Worm (Caenorhabditis elegans) whole organism, late embryonic: ENCODE measurements around the gene F14B8.5.
"Not testable (repeated sequence)": the region's sequence is repeated elsewhere in the genome, so short reads cannot be mapped to it uniquely, and the experiment has no call there.

Experiments
- C38D4.7 ChIP-seq: fragments of 200-800 bp; sonication (Bioruptor generic); optimal IDR thresholded peaks from 2 replicates; lab custom pipeline; 2018; ENCODE audit warnings: mild to moderate bottlenecking, missing genetic modification characterization, moderate library complexity, missing compliant biosample characterization
- K09A11.1 ChIP-seq: sonication (generic microtip); optimal IDR thresholded peaks from 2 replicates; lab custom pipeline; 2017; ENCODE audit warnings: antibody characterized with exemption, mild to moderate bottlenecking, missing genetic modification characterization, missing compliant biosample characterization; ENCODE audit not compliant: insufficient read depth
- T23F11.4 ChIP-seq: fragments of 200-800 bp; sonication (Bioruptor generic); optimal IDR thresholded peaks from 2 replicates; lab custom pipeline; 2018; ENCODE audit warnings: mild to moderate bottlenecking, missing genetic modification characterization, missing compliant biosample characterization
- Y22D7AL.16 ChIP-seq: sonication (generic microtip); optimal IDR thresholded peaks from 2 replicates; lab custom pipeline; 2016; ENCODE audit warnings: missing genetic modification characterization, missing compliant biosample characterization
- ahr-1 ChIP-seq: sonication (generic microtip); optimal IDR thresholded peaks from 2 replicates; lab custom pipeline; 2016; ENCODE audit warnings: missing genetic modification characterization, missing compliant biosample characterization
- ama-1 ChIP-seq: fragments of 150-350 bp; optimal IDR thresholded peaks from 2 replicates; lab custom pipeline; 2014
- ceh-24 ChIP-seq: sonication (generic microtip); optimal IDR thresholded peaks from 2 replicates; lab custom pipeline; 2016; ENCODE audit warnings: mild to moderate bottlenecking, missing genetic modification characterization, missing compliant biosample characterization
- ceh-30 ChIP-seq: fragments of 150-350 bp; optimal IDR thresholded peaks from 2 replicates; lab custom pipeline; 2014; ENCODE audit warnings: missing biosample characterization, missing genetic modification characterization
- ceh-31 ChIP-seq: sonication (generic microtip); optimal IDR thresholded peaks from 2 replicates; lab custom pipeline; 2016; ENCODE audit warnings: missing genetic modification characterization, missing compliant biosample characterization
- che-1 ChIP-seq: sonication (generic microtip); optimal IDR thresholded peaks from 2 replicates; lab custom pipeline; 2016; ENCODE audit warnings: mild to moderate bottlenecking, missing genetic modification characterization, missing compliant biosample characterization
- elt-2 ChIP-seq: sonication (generic microtip); optimal IDR thresholded peaks from 2 replicates; lab custom pipeline; 2016; ENCODE audit warnings: missing genetic modification reagents, missing genetic modification characterization, missing compliant biosample characterization
- eyg-1 ChIP-seq: sonication (generic microtip); optimal IDR thresholded peaks from 2 replicates; lab custom pipeline; 2016; ENCODE audit warnings: missing genotype, missing genetic modification characterization, missing compliant biosample characterization
- fax-1 ChIP-seq: sonication (generic microtip); optimal IDR thresholded peaks from 2 replicates; lab custom pipeline; 2016; ENCODE audit warnings: missing genotype, missing genetic modification characterization, missing compliant biosample characterization
- hlh-6 ChIP-seq: sonication (generic microtip); optimal IDR thresholded peaks from 2 replicates; lab custom pipeline; 2016; ENCODE audit warnings: missing genotype, missing genetic modification characterization, missing compliant biosample characterization
- hlh-8 ChIP-seq: sonication (generic microtip); optimal IDR thresholded peaks from 2 replicates; lab custom pipeline; 2016; ENCODE audit warnings: missing genotype, missing genetic modification characterization, missing compliant biosample characterization
- lim-6 ChIP-seq: sonication (generic microtip); optimal IDR thresholded peaks from 2 replicates; lab custom pipeline; 2016; ENCODE audit warnings: missing genetic modification characterization, missing compliant biosample characterization
- lin-11 ChIP-seq: fragments of 200-800 bp; sonication (Bioruptor generic); optimal IDR thresholded peaks from 2 replicates; lab custom pipeline; 2018; ENCODE audit warnings: mild to moderate bottlenecking, missing genetic modification characterization, missing compliant biosample characterization
- madf-2 ChIP-seq: sonication (generic microtip); optimal IDR thresholded peaks from 2 replicates; lab custom pipeline; 2017; ENCODE audit warnings: missing genetic modification characterization, missing compliant biosample characterization
- mec-3 ChIP-seq: sonication (generic microtip); optimal IDR thresholded peaks from 2 replicates; lab custom pipeline; 2016; ENCODE audit warnings: borderline replicate concordance, missing genetic modification characterization, missing compliant biosample characterization
- odd-2 ChIP-seq: sonication (generic microtip); optimal IDR thresholded peaks from 2 replicates; lab custom pipeline; 2017; ENCODE audit warnings: antibody characterized with exemption, mild to moderate bottlenecking, missing genetic modification characterization, missing compliant biosample characterization
- pag-3 ChIP-seq: sonication (generic microtip); optimal IDR thresholded peaks from 2 replicates; lab custom pipeline; 2016; ENCODE audit warnings: missing compliant biosample characterization, missing genetic modification characterization, borderline replicate concordance
- pros-1 ChIP-seq: fragments of 150-350 bp; optimal IDR thresholded peaks from 2 replicates; lab custom pipeline; 2014; ENCODE audit warnings: missing biosample characterization, missing genetic modification reagents, missing genetic modification characterization
- rnt-1 ChIP-seq: sonication (generic microtip); optimal IDR thresholded peaks from 2 replicates; lab custom pipeline; 2016; ENCODE audit warnings: missing genetic modification characterization, missing compliant biosample characterization
- sdc-2 ChIP-seq: sonication (generic microtip); optimal IDR thresholded peaks from 2 replicates; lab custom pipeline; 2016; ENCODE audit warnings: missing genotype, missing genetic modification characterization, missing compliant biosample characterization
- sox-4 ChIP-seq: sonication (generic microtip); optimal IDR thresholded peaks from 2 replicates; lab custom pipeline; 2017; ENCODE audit warnings: mild to moderate bottlenecking, missing genetic modification characterization, inconsistent platforms, missing compliant biosample characterization
- syd-9 ChIP-seq: sonication (generic microtip); optimal IDR thresholded peaks from 2 replicates; lab custom pipeline; 2016; ENCODE audit warnings: mild to moderate bottlenecking, missing genetic modification characterization, moderate library complexity, missing compliant biosample characterization
- tbx-7 ChIP-seq: sonication (generic microtip); optimal IDR thresholded peaks from 2 replicates; lab custom pipeline; 2016; ENCODE audit warnings: missing genotype, missing genetic modification characterization, missing compliant biosample characterization
- unc-55 ChIP-seq: sonication (generic microtip); optimal IDR thresholded peaks from 2 replicates; lab custom pipeline; 2017; ENCODE audit warnings: missing biosample characterization, missing genetic modification reagents, missing genetic modification characterization
- unc-86 ChIP-seq: sonication (generic microtip); optimal IDR thresholded peaks from 2 replicates; lab custom pipeline; 2016; ENCODE audit warnings: missing genetic modification characterization, missing compliant biosample characterization

Gene F14B8.5

ce11 chrX:6885227-6885853 lies 43.2 kb downstream of the F14B8.5 start, which contains the start of gene F41C6.7:
F41C6.7 (minus strand) TSS chrX:6885277.
- TF ChIP-seq elt-2 (tag; lab: Kevin White, UChicago) (peak; percentile 25), madf-2 (tag; lab: Kevin White, UChicago) (no peak)

- no peak for TF ChIP-seq ahr-1 (tag; lab: Kevin White, UChicago)
- TF ChIP-seq eyg-1 (tag; lab: Kevin White, UChicago): no peak
- TF ChIP-seq C38D4.7 (GFP tag; lab: Kevin White, UChicago): no peak
- no peak for TF ChIP-seq ceh-30 (tag; lab: Kevin White, UChicago)
- no peak for TF ChIP-seq tbx-7 (tag; lab: Kevin White, UChicago)
- no peak for TF ChIP-seq sdc-2
- no peak for TF ChIP-seq lin-11 (tag; lab: Kevin White, UChicago)
- no peak for TF ChIP-seq fax-1 (tag; lab: Kevin White, UChicago)
- TF ChIP-seq lim-6 (tag; lab: Kevin White, UChicago): no peak
Measured at ce11 chrX:6884439-6884838, 44.1 kb downstream of the F14B8.5 start.

ce11 chrX:6881795-6882194 lies 46.7 kb downstream of the F14B8.5 start, which contains the start of gene F41C6.6:
F41C6.6 (minus strand) TSS chrX:6881895.
- TF ChIP-seq pros-1 (tag; lab: Kevin White, UChicago); mec-3 (tag; lab: Kevin White, UChicago); ama-1: not testable (repeated sequence)

- TF ChIP-seq rnt-1 (tag; lab: Kevin White, UChicago) (no peak), che-1 (tag; lab: Kevin White, UChicago) (no peak), hlh-8 (tag; lab: Kevin White, UChicago) (no peak)
- TF ChIP-seq, all 69 proteins: peak for 0
Measured at ce11 chrX:6877436-6877835, 51.1 kb downstream of the F14B8.5 start, which contains the start of gene col-173. col-173 (minus strand) TSS chrX:6877536.

ce11 chrX:6875273-6875672 lies 53.2 kb downstream of the F14B8.5 start:
- TF ChIP-seq unc-55 (GFP tag; lab: Kevin White, UChicago) (no peak), pag-3 (tag; lab: Kevin White, UChicago) (no peak), lim-6 (tag; lab: Kevin White, UChicago) (no peak), hlh-6 (tag; lab: Kevin White, UChicago) (no peak), ceh-24 (tag; lab: Kevin White, UChicago) (no peak), Y22D7AL.16 (tag; lab: Kevin White, UChicago) (no peak), unc-86 (no peak), sox-4 (no peak), syd-9 (tag; lab: Kevin White, UChicago) (no peak), C38D4.7 (GFP tag; lab: Kevin White, UChicago) (no peak), ceh-31 (tag; lab: Kevin White, UChicago) (no peak), odd-2 (tag; lab: Kevin White, UChicago) (no peak), K09A11.1 (tag; lab: Kevin White, UChicago) (no peak), T23F11.4 (GFP tag; lab: Kevin White, UChicago) (no peak), tbx-7 (tag; lab: Kevin White, UChicago) (no peak)
